Worm (Caenorhabditis elegans) whole organism, mixed stage, embryonic: ENCODE results near the gene enol-1.
A peak's percentile ranks its signal among the peaks of the same experiment; 100 is the strongest.

Experiments used
- M03D4.4 ChIP-seq: sonication (generic microtip); optimal IDR thresholded peaks from 2 replicates; lab custom pipeline; 2017; ENCODE audit warnings: mild to moderate bottlenecking, missing genetic modification characterization, missing compliant biosample characterization
- bed-3 ChIP-seq: fragments of 200-800 bp; sonication (Bioruptor generic); optimal IDR thresholded peaks from 3 replicates; lab custom pipeline; 2018; ENCODE audit warnings: mild to moderate bottlenecking, missing genetic modification characterization, moderate library complexity, missing compliant biosample characterization
- blmp-1 ChIP-seq: fragments of 150-350 bp; optimal IDR thresholded peaks from 2 replicates; lab custom pipeline; 2014; ENCODE audit warnings: missing biosample characterization, missing genetic modification characterization
- ceh-39 ChIP-seq: fragments of 150-350 bp; optimal IDR thresholded peaks from 2 replicates; lab custom pipeline; 2014; ENCODE audit warnings: missing biosample characterization, missing genetic modification characterization
- ceh-43 ChIP-seq: fragments of 200-800 bp; sonication (Bioruptor generic); optimal IDR thresholded peaks from 2 replicates; lab custom pipeline; 2018; ENCODE audit warnings: mild to moderate bottlenecking, missing genetic modification characterization, moderate library complexity, missing compliant biosample characterization
- ceh-83 ChIP-seq: fragments of 200-800 bp; sonication (Bioruptor generic); optimal IDR thresholded peaks from 2 replicates; lab custom pipeline; 2018; ENCODE audit warnings: mild to moderate bottlenecking, missing genetic modification characterization, missing compliant biosample characterization
- ces-1 ChIP-seq: fragments of 150-350 bp; optimal IDR thresholded peaks from 2 replicates; lab custom pipeline; 2014; ENCODE audit warnings: missing biosample characterization, missing genetic modification reagents, missing genetic modification characterization
- drap-1 ChIP-seq: fragments of 200-800 bp; sonication (Bioruptor generic); optimal IDR thresholded peaks from 3 replicates; lab custom pipeline; 2018; ENCODE audit warnings: mild to moderate bottlenecking, missing genetic modification characterization, missing compliant biosample characterization
- elt-3 ChIP-seq: fragments of 150-350 bp; optimal IDR thresholded peaks from 2 replicates; lab custom pipeline; 2014; ENCODE audit warnings: missing biosample characterization, missing genetic modification characterization
- flh-1 ChIP-seq: fragments of 200-800 bp; sonication (Bioruptor generic); optimal IDR thresholded peaks from 2 replicates; lab custom pipeline; 2018; ENCODE audit warnings: mild to moderate bottlenecking, missing genetic modification characterization, moderate library complexity, missing compliant biosample characterization
- ham-2 ChIP-seq: fragments of 200-800 bp; sonication (Bioruptor generic); optimal IDR thresholded peaks from 2 replicates; lab custom pipeline; 2018; ENCODE audit warnings: mild to moderate bottlenecking, missing genetic modification characterization, missing compliant biosample characterization
- hlh-1 ChIP-seq: fragments of 150-350 bp; optimal IDR thresholded peaks from 2 replicates; lab custom pipeline; 2014; ENCODE audit warnings: missing biosample characterization, missing genetic modification reagents, missing genetic modification characterization
- lin-13 ChIP-seq: fragments of 150-350 bp; optimal IDR thresholded peaks from 2 replicates; lab custom pipeline; 2014; ENCODE audit warnings: missing biosample characterization, missing genetic modification characterization
- lin-32 ChIP-seq: fragments of 200-800 bp; sonication (Bioruptor generic); optimal IDR thresholded peaks from 2 replicates; lab custom pipeline; 2018; ENCODE audit warnings: mild to moderate bottlenecking, missing genetic modification characterization, missing compliant biosample characterization
- lsy-2 ChIP-seq: fragments of 150-350 bp; optimal IDR thresholded peaks from 2 replicates; lab custom pipeline; 2014; ENCODE audit warnings: missing biosample characterization, missing genetic modification characterization
- mep-1 ChIP-seq: fragments of 150-350 bp; optimal IDR thresholded peaks from 2 replicates; lab custom pipeline; 2017; ENCODE audit warnings: missing biosample characterization, missing genetic modification reagents, missing genetic modification characterization, inconsistent platforms
- mls-2 ChIP-seq: sonication (generic microtip); optimal IDR thresholded peaks from 2 replicates; lab custom pipeline; 2016; ENCODE audit warnings: mild to moderate bottlenecking, missing genetic modification characterization, moderate library complexity, missing compliant biosample characterization
- nhr-12 ChIP-seq: fragments of 150-350 bp; optimal IDR thresholded peaks from 2 replicates; lab custom pipeline; 2014; ENCODE audit warnings: missing biosample characterization, missing genetic modification characterization
- nhr-2 ChIP-seq: fragments of 150-350 bp; optimal IDR thresholded peaks from 2 replicates; lab custom pipeline; 2014; ENCODE audit warnings: missing biosample characterization, missing genetic modification characterization
- nhr-237 ChIP-seq: fragments of 150-350 bp; optimal IDR thresholded peaks from 2 replicates; lab custom pipeline; 2014; ENCODE audit warnings: missing biosample characterization, missing genetic modification characterization
- nhr-28 ChIP-seq: fragments of 150-350 bp; optimal IDR thresholded peaks from 2 replicates; lab custom pipeline; 2014; ENCODE audit warnings: missing biosample characterization, missing genetic modification characterization
- nhr-76 ChIP-seq: sonication (generic microtip); optimal IDR thresholded peaks from 2 replicates; lab custom pipeline; 2017; ENCODE audit warnings: missing biosample characterization, missing genetic modification characterization
- sem-2 ChIP-seq: fragments of 200-800 bp; sonication (Bioruptor generic); optimal IDR thresholded peaks from 2 replicates; lab custom pipeline; 2018; ENCODE audit warnings: mild to moderate bottlenecking, missing genetic modification characterization, missing compliant biosample characterization
- snpc-4 ChIP-seq: fragments of 150-350 bp; optimal IDR thresholded peaks from 2 replicates; lab custom pipeline; 2014; ENCODE audit warnings: missing biosample characterization, missing genetic modification characterization
- sptf-1 ChIP-seq: sonication (generic microtip); optimal IDR thresholded peaks from 2 replicates; lab custom pipeline; 2017; ENCODE audit warnings: mild to moderate bottlenecking, missing genetic modification characterization, moderate library complexity, missing compliant biosample characterization
- tbx-8 ChIP-seq: fragments of 200-800 bp; sonication (Bioruptor generic); optimal IDR thresholded peaks from 2 replicates; lab custom pipeline; 2018; ENCODE audit warnings: mild to moderate bottlenecking, missing genetic modification characterization, moderate library complexity, missing compliant biosample characterization
- unc-39 ChIP-seq: fragments of 150-350 bp; optimal IDR thresholded peaks from 2 replicates; lab custom pipeline; 2014; ENCODE audit warnings: missing biosample characterization, missing genetic modification characterization
- unc-62 ChIP-seq: fragments of 150-350 bp; optimal IDR thresholded peaks from 2 replicates; lab custom pipeline; 2014; ENCODE audit warnings: missing biosample characterization, missing genetic modification reagents, missing genetic modification characterization

Gene enol-1

ce11 chrII:8912523-8913017, 18.2 kb upstream of the enol-1 start:
- TF ChIP-seq unc-39 (tag; lab: Kevin White, UChicago) (no peak), sem-2 (GFP tag; lab: Kevin White, UChicago) (no peak), elt-3 (tag; lab: Kevin White, UChicago) (no peak), mls-2 (no peak), ham-2 (GFP tag; lab: Kevin White, UChicago) (no peak), tbx-8 (GFP tag; lab: Kevin White, UChicago) (no peak)
- TF ChIP-seq, all 35 proteins: peak for 0

DNA sequence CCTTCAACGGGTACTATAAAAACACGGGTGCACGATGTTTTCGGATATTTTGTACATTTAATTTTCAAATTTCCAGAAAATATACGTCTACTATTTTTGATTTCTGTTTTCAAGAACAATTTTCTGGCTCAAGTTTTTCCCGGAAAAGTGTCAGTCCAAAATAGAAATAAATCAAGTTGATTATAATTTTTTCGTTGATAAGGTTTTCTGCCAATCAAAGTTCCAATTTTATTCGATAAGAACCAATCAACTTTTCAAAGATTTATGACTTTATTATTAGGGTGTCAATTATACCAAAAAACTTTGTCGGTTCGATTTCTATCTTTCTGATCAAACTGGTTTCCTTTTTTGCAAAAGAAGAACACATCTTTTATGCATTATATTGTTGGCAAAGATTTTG, 16.1 kb upstream of the enol-1 start:
- TF ChIP-seq snpc-4 = no peak
- TF ChIP-seq bed-3 (GFP tag; lab: Kevin White, UChicago) = no peak
- TF ChIP-seq hlh-1 (tag; lab: Kevin White, UChicago) = no peak
- no peak for TF ChIP-seq ham-2 (GFP tag; lab: Kevin White, UChicago)
- no peak for TF ChIP-seq ceh-43
- TF ChIP-seq blmp-1 (tag; lab: Kevin White, UChicago) = no peak
- TF ChIP-seq, all 35 proteins: peak for 0

ce11 chrII:8916656-8917055, 14.1 kb upstream of the enol-1 start:
- no peak for TF ChIP-seq elt-3 (tag; lab: Kevin White, UChicago)
- no peak for TF ChIP-seq tbx-8 (GFP tag; lab: Kevin White, UChicago)
- no peak for TF ChIP-seq ceh-83
- TF ChIP-seq, all 35 proteins: peak for 0

DNA sequence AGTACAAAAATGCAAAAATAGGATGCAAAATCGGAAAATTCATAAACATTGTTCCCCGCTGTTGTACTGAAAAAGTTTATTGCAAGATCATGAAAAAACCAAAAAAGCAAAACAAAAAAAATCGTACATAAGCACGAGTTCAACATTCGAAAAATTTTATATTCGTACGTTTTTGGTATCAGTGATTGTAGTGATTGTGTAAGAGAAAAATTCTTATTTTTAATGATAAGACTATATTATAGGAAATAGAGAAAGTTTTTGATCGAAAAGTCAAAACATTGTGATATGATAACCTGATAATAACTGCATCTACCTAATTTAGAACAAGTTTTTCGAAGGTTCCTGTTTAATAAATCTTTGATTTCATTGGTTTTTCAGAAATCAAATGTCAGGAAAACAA, 13.5 kb upstream of the enol-1 start:
- TF ChIP-seq mls-2 (no peak), nhr-237 (tag; lab: Kevin White, UChicago) (no peak), tbx-8 (GFP tag; lab: Kevin White, UChicago) (no peak), ceh-83 (no peak), lin-32 (no peak), nhr-2 (tag; lab: Kevin White, UChicago) (no peak), elt-3 (tag; lab: Kevin White, UChicago) (no peak), sem-2 (GFP tag; lab: Kevin White, UChicago) (no peak), flh-1 (GFP tag; lab: Kevin White, UChicago) (no peak), ceh-39 (tag; lab: Kevin White, UChicago) (no peak), nhr-12 (tag; lab: Kevin White, UChicago) (no peak), drap-1 (no peak), hlh-1 (tag; lab: Kevin White, UChicago) (no peak)

DNA sequence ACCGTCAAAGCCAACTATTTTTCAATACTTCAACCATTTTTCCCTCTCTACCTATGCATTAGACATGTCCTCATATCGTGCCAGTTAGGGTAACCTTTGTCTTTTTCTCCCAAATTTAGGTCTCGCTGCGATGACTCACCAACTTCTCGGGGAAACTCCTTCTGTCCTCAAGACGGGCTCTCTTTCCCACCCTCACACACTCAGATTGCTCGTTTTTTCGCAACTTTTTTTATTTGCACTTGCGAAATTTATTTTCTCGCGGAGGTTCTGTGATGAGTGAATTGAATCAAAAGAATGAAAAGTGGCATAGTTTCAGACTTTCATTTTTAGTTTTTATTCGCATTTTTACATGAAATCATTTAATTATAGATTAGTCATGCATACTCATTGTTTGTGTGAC, 10.5 kb upstream of the enol-1 start:
- TF ChIP-seq lin-13 (tag; lab: Kevin White, UChicago) (no peak), lsy-2 (tag; lab: Kevin White, UChicago) (no peak), snpc-4 (no peak), ceh-83 (no peak), ceh-39 (tag; lab: Kevin White, UChicago) (no peak), hlh-1 (tag; lab: Kevin White, UChicago) (no peak), tbx-8 (GFP tag; lab: Kevin White, UChicago) (no peak), bed-3 (GFP tag; lab: Kevin White, UChicago) (no peak), nhr-28 (tag; lab: Kevin White, UChicago) (no peak), mep-1 (tag; lab: Kevin White, UChicago) (no peak), unc-39 (tag; lab: Kevin White, UChicago) (no peak), nhr-76 (tag; lab: Kevin White, UChicago) (no peak), M03D4.4 (tag; lab: Kevin White, UChicago) (no peak), unc-62 (no peak), sptf-1 (no peak)

DNA sequence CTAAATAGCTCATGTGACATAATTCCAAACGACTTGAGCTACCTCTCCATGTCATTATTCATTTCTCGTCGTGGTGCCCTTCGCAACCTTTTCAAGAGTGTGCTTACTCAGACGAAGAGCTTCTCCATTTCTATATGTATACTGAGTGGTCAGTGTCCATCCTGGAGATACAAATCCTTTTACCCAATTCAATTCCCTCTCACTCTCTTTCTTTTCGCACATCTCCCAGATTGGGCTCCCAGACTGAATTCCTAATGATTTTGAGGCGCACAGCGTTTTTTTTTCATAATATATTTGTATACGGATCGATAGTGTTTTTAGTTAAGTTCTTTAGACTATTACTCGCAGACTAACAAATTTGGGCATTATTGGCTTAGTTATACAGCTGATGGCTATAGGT, 9.8 kb upstream of the enol-1 start:
- TF ChIP-seq ces-1 (GFP tag; lab: Kevin White, UChicago) = peak; percentile 77
- TF ChIP-seq nhr-237 (tag; lab: Kevin White, UChicago) = no peak

DNA sequence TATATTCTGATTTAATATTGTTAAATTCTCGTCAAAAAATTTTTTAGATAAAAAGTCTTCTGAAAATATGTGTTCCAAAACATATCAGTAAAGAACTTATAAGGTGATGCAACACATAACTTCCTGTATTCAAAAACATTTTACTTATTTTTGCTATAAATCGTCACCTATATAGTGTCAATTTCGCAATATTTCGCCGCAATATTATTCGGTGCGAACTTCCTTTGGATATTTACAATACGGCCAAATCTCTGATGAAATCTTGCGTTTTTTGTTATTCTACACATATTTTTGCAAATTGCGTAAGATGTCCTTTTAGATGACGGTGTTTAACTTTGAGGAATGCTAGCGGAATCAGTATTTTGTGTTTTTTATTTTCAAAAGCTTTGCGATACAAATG, 9.3 kb upstream of the enol-1 start:
- TF ChIP-seq mep-1 (tag; lab: Kevin White, UChicago) = no peak
- TF ChIP-seq lin-13 (tag; lab: Kevin White, UChicago) = no peak
- TF ChIP-seq M03D4.4 (tag; lab: Kevin White, UChicago) = no peak
- TF ChIP-seq unc-62 = no peak
- TF ChIP-seq tbx-8 (GFP tag; lab: Kevin White, UChicago) = no peak
- no peak for TF ChIP-seq sptf-1
